Worm (Caenorhabditis elegans) whole organism, L4 larva: ENCODE data around the gene C33F10.8.

Experiments
- R02D3.7 ChIP-seq: fragments of 150-350 bp; sonication (generic microtip); optimal IDR thresholded peaks from 3 replicates; lab custom pipeline; 2014; ENCODE audit warnings: missing biosample characterization, missing genetic modification characterization
- ama-1 ChIP-seq: fragments of 150-350 bp; optimal IDR thresholded peaks from 2 replicates; lab custom pipeline; 2014; ENCODE audit warnings: inconsistent platforms, mixed read lengths
- dpl-1 ChIP-seq: fragments of 150-350 bp; optimal IDR thresholded peaks from 2 replicates; lab custom pipeline; 2014; ENCODE audit warnings: missing biosample characterization, missing genetic modification reagents, missing genetic modification characterization
- duxl-1 ChIP-seq: sonication (generic microtip); optimal IDR thresholded peaks from 2 replicates; lab custom pipeline; 2016; ENCODE audit warnings: mild to moderate bottlenecking, missing genetic modification characterization, moderate library complexity, missing compliant biosample characterization; ENCODE audit not compliant: poor library complexity
- hlh-11 ChIP-seq: fragments of 200-800 bp; sonication (Bioruptor generic); optimal IDR thresholded peaks from 2 replicates; lab custom pipeline; 2018; ENCODE audit warnings: mild to moderate bottlenecking, missing genetic modification characterization, missing compliant biosample characterization
- jun-1 ChIP-seq: fragments of 150-350 bp; optimal IDR thresholded peaks from 2 replicates; lab custom pipeline; 2014; ENCODE audit warnings: missing biosample characterization, missing genetic modification reagents, missing genetic modification characterization
- lin-15B ChIP-seq: fragments of 150-350 bp; sonication (generic microtip); optimal IDR thresholded peaks from 3 replicates; lab custom pipeline; 2014; ENCODE audit warnings: missing biosample characterization, missing genetic modification characterization
- lin-39 ChIP-seq: fragments of 150-350 bp; optimal IDR thresholded peaks from 2 replicates; lab custom pipeline; 2014; ENCODE audit warnings: missing biosample characterization, missing genetic modification reagents, missing genetic modification characterization
- nhr-28 ChIP-seq: fragments of 150-350 bp; optimal IDR thresholded peaks from 2 replicates; lab custom pipeline; 2014; ENCODE audit warnings: missing biosample characterization, missing genetic modification characterization
- nhr-42 ChIP-seq: fragments of 200-800 bp; sonication (Bioruptor generic); IDR thresholded peaks from 2 replicates; pipeline ENCODE4 v1.3.6; 2022; ENCODE audit warnings: missing genetic modification characterization, missing compliant biosample characterization
- nhr-76 ChIP-seq: fragments of 150-350 bp; optimal IDR thresholded peaks from 2 replicates; lab custom pipeline; 2014; ENCODE audit warnings: missing biosample characterization, missing genetic modification characterization
- nhr-77 ChIP-seq: fragments of 150-350 bp; optimal IDR thresholded peaks from 2 replicates; lab custom pipeline; 2014; ENCODE audit warnings: missing biosample characterization, missing genetic modification characterization
- skn-1 ChIP-seq: fragments of 150-350 bp; optimal IDR thresholded peaks from 2 replicates; lab custom pipeline; 2014; ENCODE audit warnings: missing biosample characterization, missing genetic modification characterization
- unc-62 ChIP-seq, 3 experiments: fragments of 150-350 bp in 1 of 3; sonication (generic microtip); optimal IDR thresholded peaks in 2 of 3; peaks in 1 of 3; 1 replicate in 1 of 3; 2 replicates in 2 of 3; lab custom pipeline; 2014 to 2017; ENCODE audit warnings: missing biosample characterization in 3 of 3, missing genetic modification characterization in 3 of 3, missing genetic modification reagents in 3 of 3, missing genotype in 1 of 3

- TF ChIP-seq duxl-1 (tag; lab: Kevin White, UChicago): no peak
- no peak for TF ChIP-seq nhr-77
- no peak for TF ChIP-seq jun-1
- TF ChIP-seq nhr-76 (tag; lab: Kevin White, UChicago): no peak
- no peak for TF ChIP-seq lin-15B (tag; lab: Kevin White, UChicago)
- TF ChIP-seq R02D3.7 (tag; lab: Kevin White, UChicago): no peak
- TF ChIP-seq nhr-28 (tag; lab: Kevin White, UChicago): peak; percentile 18
- no peak for TF ChIP-seq lin-39 (tag; lab: Kevin White, UChicago)
- no peak for TF ChIP-seq ama-1
- TF ChIP-seq skn-1 (tag; lab: Kevin White, UChicago): no peak
- TF ChIP-seq dpl-1 (GFP tag; lab: Kevin White, UChicago): no peak
- no peak for TF ChIP-seq hlh-11 (tag; lab: Kevin White, UChicago)
- TF ChIP-seq unc-62 (GFP tag; optimal IDR thresholded peaks at IDR 0.05 in 1 of 2; lab: Kevin White, UChicago): peak in 1 of 2 experiments; percentile 60
- TF ChIP-seq unc-62 (tag; optimal IDR thresholded peaks at IDR 0.05; lab: Kevin White, UChicago): no peak
- no peak for TF ChIP-seq nhr-42 (GFP tag; lab: Robert Waterston, UW)
These were observed 29.7 kb upstream of the C33F10.8 start for ce11 chrII:4854761-4855160.
